Worm (Caenorhabditis elegans) whole organism, L1 larva: ENCODE data around the gene T23B7.3.
"Not testable (repeated sequence)": the region's sequence is repeated elsewhere in the genome, so short reads cannot be mapped to it uniquely, and the experiment has no call there.

Experiments used
- C16A3.4 ChIP-seq: fragments of 150-350 bp; optimal IDR thresholded peaks from 2 replicates; lab custom pipeline; 2014; ENCODE audit warnings: missing biosample characterization, missing genetic modification characterization
- F16B12.6 ChIP-seq: fragments of 150-350 bp; optimal IDR thresholded peaks from 2 replicates; lab custom pipeline; 2014; ENCODE audit warnings: missing biosample characterization, missing genetic modification characterization
- ama-1 ChIP-seq: fragments of 150-350 bp; optimal IDR thresholded peaks from 2 replicates; lab custom pipeline; 2014
- blmp-1 ChIP-seq: fragments of 150-350 bp; optimal IDR thresholded peaks from 2 replicates; lab custom pipeline; 2014; ENCODE audit warnings: missing biosample characterization, missing genetic modification characterization
- ceh-63 ChIP-seq: fragments of 200-800 bp; sonication (Bioruptor generic); optimal IDR thresholded peaks from 2 replicates; lab custom pipeline; 2018; ENCODE audit warnings: mild to moderate bottlenecking, missing genetic modification characterization, missing compliant biosample characterization
- ceh-8 ChIP-seq: fragments of 200-800 bp; sonication (Bioruptor generic); optimal IDR thresholded peaks from 2 replicates; lab custom pipeline; 2018; ENCODE audit warnings: mild to moderate bottlenecking, missing genetic modification characterization, moderate library complexity, missing compliant biosample characterization
- ceh-82 ChIP-seq, 3 experiments: fragments of 150-350 bp in 1 of 3; sonication (generic microtip) in 2 of 3; optimal IDR thresholded peaks; 2 replicates each; lab custom pipeline; 2014 to 2017; ENCODE audit warnings: missing biosample characterization in 3 of 3, missing genetic modification characterization in 3 of 3
- ceh-88 ChIP-seq: fragments of 200-800 bp; sonication (Bioruptor generic); IDR thresholded peaks from 2 replicates; pipeline ENCODE4 v1.3.6; 2022; ENCODE audit warnings: missing genetic modification characterization, missing compliant biosample characterization
- ceh-90 ChIP-seq: sonication (generic microtip); optimal IDR thresholded peaks from 2 replicates; lab custom pipeline; 2016; ENCODE audit warnings: missing genetic modification characterization, missing compliant biosample characterization
- ces-1 ChIP-seq: fragments of 150-350 bp; optimal IDR thresholded peaks from 2 replicates; lab custom pipeline; 2014; ENCODE audit warnings: missing biosample characterization, missing genetic modification reagents, missing genetic modification characterization
- egl-13 ChIP-seq: sonication (generic microtip); optimal IDR thresholded peaks from 2 replicates; lab custom pipeline; 2016; ENCODE audit warnings: missing genotype, missing genetic modification reagents, missing genetic modification characterization, missing compliant biosample characterization
- fkh-4 ChIP-seq: sonication (generic microtip); optimal IDR thresholded peaks from 2 replicates; lab custom pipeline; 2016; ENCODE audit warnings: missing compliant biosample characterization, missing genetic modification characterization, borderline replicate concordance
- fkh-8 ChIP-seq: sonication (generic microtip); optimal IDR thresholded peaks from 2 replicates; lab custom pipeline; 2016; ENCODE audit warnings: mild to moderate bottlenecking, missing genetic modification characterization, missing compliant biosample characterization
- fos-1 ChIP-seq: fragments of 150-350 bp; optimal IDR thresholded peaks from 2 replicates; lab custom pipeline; 2014; ENCODE audit warnings: missing biosample characterization, missing genetic modification characterization
- grh-1 ChIP-seq: fragments of 200-800 bp; sonication (Bioruptor generic); IDR thresholded peaks from 2 replicates; pipeline ENCODE4 v1.3.6; 2022; ENCODE audit warnings: missing genetic modification reagents, missing genetic modification characterization, missing compliant biosample characterization
- hlh-17 ChIP-seq: fragments of 200-800 bp; sonication (Bioruptor generic); optimal IDR thresholded peaks from 2 replicates; lab custom pipeline; 2018; ENCODE audit warnings: missing genetic modification characterization, mild to moderate bottlenecking, missing compliant biosample characterization, moderate library complexity, borderline replicate concordance
- hlh-4 ChIP-seq: sonication (generic microtip); optimal IDR thresholded peaks from 2 replicates; lab custom pipeline; 2016; ENCODE audit warnings: mild to moderate bottlenecking, missing genetic modification characterization, missing compliant biosample characterization
- irx-1 ChIP-seq: sonication (generic microtip); optimal IDR thresholded peaks from 2 replicates; lab custom pipeline; 2016; ENCODE audit warnings: missing genetic modification characterization, missing compliant biosample characterization
- jun-1 ChIP-seq: fragments of 150-350 bp; optimal IDR thresholded peaks from 2 replicates; lab custom pipeline; 2014; ENCODE audit warnings: missing biosample characterization, missing genetic modification reagents, missing genetic modification characterization
- lin-15B ChIP-seq: fragments of 150-350 bp; sonication (generic microtip); optimal IDR thresholded peaks from 3 replicates; lab custom pipeline; 2014; ENCODE audit warnings: missing biosample characterization, missing genetic modification characterization
- lin-35 ChIP-seq, 2 experiments: fragments of 150-350 bp; optimal IDR thresholded peaks; 2 replicates each; lab custom pipeline; 2014; ENCODE audit warnings: missing biosample characterization in 2 of 2, missing genetic modification characterization in 2 of 2, missing genetic modification reagents in 2 of 2
- lin-39 ChIP-seq: fragments of 150-350 bp; optimal IDR thresholded peaks from 2 replicates; lab custom pipeline; 2014; ENCODE audit warnings: missing biosample characterization, missing genetic modification reagents, missing genetic modification characterization
- lsy-2 ChIP-seq, 2 experiments: fragments of 150-350 bp; optimal IDR thresholded peaks; 2 replicates each; lab custom pipeline; 2014; ENCODE audit warnings: missing biosample characterization in 2 of 2, missing genetic modification characterization in 2 of 2
- mdl-1 ChIP-seq, 2 experiments: fragments of 150-350 bp; optimal IDR thresholded peaks; 2 replicates each; lab custom pipeline; 2014 to 2017; ENCODE audit warnings: missing biosample characterization in 2 of 2, missing genetic modification characterization in 2 of 2, inconsistent platforms in 1 of 2
- nhr-11 ChIP-seq: fragments of 150-350 bp; optimal IDR thresholded peaks from 2 replicates; lab custom pipeline; 2014; ENCODE audit warnings: missing biosample characterization, missing genetic modification characterization
- nhr-20 ChIP-seq: sonication (generic microtip); optimal IDR thresholded peaks from 2 replicates; lab custom pipeline; 2016; ENCODE audit warnings: mild to moderate bottlenecking, missing genetic modification characterization, missing compliant biosample characterization
- nhr-237 ChIP-seq: fragments of 150-350 bp; optimal IDR thresholded peaks from 2 replicates; lab custom pipeline; 2014; ENCODE audit warnings: missing biosample characterization, missing genetic modification characterization
- nhr-28 ChIP-seq: fragments of 150-350 bp; optimal IDR thresholded peaks from 2 replicates; lab custom pipeline; 2014; ENCODE audit warnings: missing biosample characterization, missing genetic modification characterization
- nhr-47 ChIP-seq: sonication (generic microtip); optimal IDR thresholded peaks from 2 replicates; lab custom pipeline; 2016; ENCODE audit warnings: mild to moderate bottlenecking, missing genetic modification characterization, moderate library complexity, missing compliant biosample characterization
- nhr-71 ChIP-seq: sonication (generic microtip); optimal IDR thresholded peaks from 2 replicates; lab custom pipeline; 2016; ENCODE audit warnings: mild to moderate bottlenecking, missing genetic modification characterization, moderate library complexity, missing compliant biosample characterization
- nhr-84 ChIP-seq: sonication (generic microtip); optimal IDR thresholded peaks from 2 replicates; lab custom pipeline; 2017; ENCODE audit warnings: missing biosample characterization, missing genetic modification characterization
- nhr-85 ChIP-seq: sonication (generic microtip); peaks from one replicate; lab custom pipeline; 2016; ENCODE audit warnings: missing genetic modification characterization, inconsistent platforms, missing compliant biosample characterization
- pax-3 ChIP-seq: fragments of 200-800 bp; sonication (Bioruptor generic); optimal IDR thresholded peaks from 2 replicates; lab custom pipeline; 2018; ENCODE audit warnings: mild to moderate bottlenecking, missing genetic modification characterization, moderate library complexity, missing compliant biosample characterization
- pqm-1 ChIP-seq: sonication (generic microtip); optimal IDR thresholded peaks from 3 replicates; lab custom pipeline; 2017; ENCODE audit warnings: missing biosample characterization, missing genetic modification characterization
- snpc-4 ChIP-seq: fragments of 150-350 bp; optimal IDR thresholded peaks from 2 replicates; lab custom pipeline; 2014; ENCODE audit warnings: missing biosample characterization, missing genetic modification characterization
- snu-23 ChIP-seq: sonication (generic microtip); optimal IDR thresholded peaks from 2 replicates; lab custom pipeline; 2016; ENCODE audit warnings: missing genetic modification characterization, missing compliant biosample characterization
- sox-4 ChIP-seq: sonication (generic microtip); optimal IDR thresholded peaks from 2 replicates; lab custom pipeline; 2016; ENCODE audit warnings: missing genetic modification characterization, missing compliant biosample characterization
- sptf-1 ChIP-seq: fragments of 150-350 bp; optimal IDR thresholded peaks from 2 replicates; lab custom pipeline; 2014; ENCODE audit warnings: missing biosample characterization, missing genetic modification characterization
- sup-37 ChIP-seq: fragments of 200-800 bp; sonication (Bioruptor generic); optimal IDR thresholded peaks from 2 replicates; lab custom pipeline; 2018; ENCODE audit warnings: mild to moderate bottlenecking, missing genetic modification characterization, missing compliant biosample characterization
- swsn-7 ChIP-seq: sonication (generic microtip); optimal IDR thresholded peaks from 2 replicates; lab custom pipeline; 2016; ENCODE audit warnings: missing genetic modification characterization, missing compliant biosample characterization
- tbx-2 ChIP-seq: sonication (generic microtip); optimal IDR thresholded peaks from 2 replicates; lab custom pipeline; 2016; ENCODE audit warnings: missing genetic modification characterization, missing compliant biosample characterization
- tlp-1 ChIP-seq: fragments of 150-350 bp; optimal IDR thresholded peaks from 2 replicates; lab custom pipeline; 2014; ENCODE audit warnings: missing biosample characterization, missing genetic modification characterization
- unc-30 ChIP-seq: sonication (generic microtip); optimal IDR thresholded peaks from 2 replicates; lab custom pipeline; 2017; ENCODE audit warnings: missing biosample characterization, missing genetic modification characterization
- unc-86 ChIP-seq: sonication (generic microtip); optimal IDR thresholded peaks from 2 replicates; lab custom pipeline; 2016; ENCODE audit warnings: missing genetic modification characterization, missing compliant biosample characterization
- unc-98 ChIP-seq: fragments of 200-800 bp; sonication (Bioruptor generic); IDR thresholded peaks from 2 replicates; pipeline ENCODE4 v1.3.6; 2022; ENCODE audit warnings: missing genetic modification characterization, missing compliant biosample characterization
- ztf-4 ChIP-seq: fragments of 150-350 bp; optimal IDR thresholded peaks from 2 replicates; lab custom pipeline; 2014; ENCODE audit warnings: missing biosample characterization, missing genetic modification characterization

Gene T23B7.3

DNA sequence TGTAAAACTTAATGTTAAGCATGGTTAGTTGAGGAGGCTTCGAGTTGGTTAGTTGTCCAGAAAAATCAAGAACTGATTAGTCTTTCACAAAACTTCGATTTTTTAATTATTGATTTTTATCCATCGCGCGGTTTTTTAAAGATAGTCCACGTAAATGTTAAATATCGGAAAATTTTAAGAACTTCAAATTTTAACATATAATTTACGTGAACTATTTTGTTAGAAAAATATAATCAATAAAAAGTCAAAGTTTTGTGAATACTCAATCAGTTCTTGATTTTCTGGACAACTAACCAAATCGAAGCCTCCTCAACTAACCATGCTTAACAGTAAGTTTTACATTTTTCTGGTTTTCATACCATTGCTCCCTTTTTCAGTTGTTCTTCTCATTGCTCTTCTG lies 15.2 kb upstream of the T23B7.3 start, which contains the start of the genes C33F10.11 and C33F10.1:
Gene C33F10.11 (minus strand): TSS at position 101 of the 400 bp plus-strand sequence.
Gene C33F10.1 (plus strand): TSS at position 263 of the 400 bp plus-strand sequence.
- TF ChIP-seq ceh-88 (GFP tag; lab: Robert Waterston, UW) (no peak), pqm-1 (tag; lab: Kevin White, UChicago) (no peak), sox-4 (tag; lab: Kevin White, UChicago) (no peak), pax-3 (tag; lab: Kevin White, UChicago) (no peak), lin-39 (tag; lab: Kevin White, UChicago) (no peak), tlp-1 (no peak), sptf-1 (no peak)

DNA sequence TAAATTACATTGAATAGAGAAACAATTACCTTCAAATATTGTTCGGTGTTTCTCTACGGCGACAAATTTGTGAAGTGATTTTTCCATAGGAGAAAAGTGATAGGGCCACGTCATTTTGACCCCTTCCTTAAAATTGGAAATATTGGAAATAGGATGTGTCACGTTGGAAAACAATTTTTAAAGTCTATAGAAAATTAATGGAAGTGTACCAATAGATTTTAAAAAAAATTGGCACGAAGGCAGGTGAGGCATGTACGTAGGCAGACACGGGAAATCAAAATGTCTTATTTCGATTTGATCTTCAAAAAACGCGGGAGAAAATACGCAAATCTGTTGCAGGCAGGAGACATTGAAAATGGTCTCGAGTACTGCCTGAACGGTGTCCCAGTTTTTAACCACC lies 12.3 kb upstream of the T23B7.3 start, which contains the start of gene C33F10.12:
Gene C33F10.12 (minus strand): TSS at position 101 of the 400 bp plus-strand sequence.
- TF ChIP-seq nhr-20 (tag; lab: Kevin White, UChicago) (no peak), ceh-8 (GFP tag; lab: Kevin White, UChicago) (no peak)

DNA sequence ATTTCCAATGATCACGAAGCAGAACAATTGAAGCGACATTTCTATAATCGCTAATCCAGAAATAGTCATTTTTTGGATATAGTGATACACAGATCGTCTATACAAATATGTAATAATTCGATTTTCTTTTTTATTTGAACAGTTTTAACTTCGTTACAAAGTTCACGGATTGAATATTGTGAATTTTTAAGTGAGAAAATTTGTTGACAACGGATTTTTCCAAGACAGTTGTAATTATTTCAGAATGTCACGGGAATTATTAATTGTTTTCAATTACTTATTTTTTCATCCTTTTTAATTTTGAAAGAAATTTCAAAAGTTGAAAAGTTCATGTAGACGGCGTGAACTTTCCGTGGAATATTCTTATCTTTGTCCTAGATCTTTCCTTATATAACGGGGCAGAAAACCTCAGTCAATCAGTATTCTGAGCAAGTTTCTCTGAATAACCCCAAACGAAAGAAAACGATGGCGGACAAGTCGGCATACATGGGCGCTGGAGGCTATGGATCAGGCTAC lies 7.8 kb upstream of the T23B7.3 start, which contains the start of the genes T23B7.2 and nspd-4:
Gene T23B7.2 (minus strand): TSS at position 101 of the 516 bp plus-strand sequence.
Gene nspd-4 (plus strand): TSS at position 466 of the 516 bp plus-strand sequence.
- TF ChIP-seq unc-86 (tag; lab: Kevin White, UChicago); nhr-84; nhr-85 (tag; lab: Kevin White, UChicago): not testable (repeated sequence)

DNA sequence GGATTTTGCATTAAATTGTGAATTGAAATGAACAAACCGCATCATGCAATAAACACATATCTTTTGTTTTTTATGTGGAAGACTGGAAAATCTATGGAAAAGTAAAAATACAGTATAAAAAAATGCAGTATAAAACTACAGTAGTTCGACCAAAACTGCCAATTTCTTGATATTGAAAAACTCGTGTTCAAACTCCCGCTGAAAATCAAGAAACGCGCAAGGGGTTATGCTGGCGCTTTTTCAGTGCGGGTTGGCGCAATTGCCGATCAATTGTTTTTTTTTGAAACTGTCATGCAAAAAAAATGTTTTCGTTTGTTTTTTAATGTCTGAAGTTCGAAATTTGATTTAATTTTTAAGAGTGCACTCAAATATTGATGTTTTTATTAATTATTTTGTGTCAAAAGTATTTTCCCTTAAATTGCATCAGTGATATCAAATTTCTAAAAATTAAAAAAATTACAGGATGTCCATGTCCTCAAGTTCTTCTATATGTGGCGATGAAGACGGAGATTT lies 1.7 kb downstream of the T23B7.3 start, which contains the start of gene dnj-9:
Gene dnj-9 (plus strand): TSS at position 463 of the 513 bp plus-strand sequence.
- TF ChIP-seq hlh-17 (no peak), ceh-90 (tag; lab: Kevin White, UChicago) (peak; percentile 57), nhr-237 (peak; percentile 65), ama-1 (peak; percentile 87), nhr-11 (tag; lab: Kevin White, UChicago) (peak; percentile 88), F16B12.6 (peak; percentile 72), swsn-7 (peak; percentile 97), hlh-4 (tag; lab: Kevin White, UChicago) (peak; percentile 8), irx-1 (tag; lab: Kevin White, UChicago) (peak; percentile 93), fos-1 (tag; lab: Kevin White, UChicago) (peak; percentile 90), egl-13 (peak; percentile 92), lsy-2 (tag; optimal IDR thresholded peaks at IDR 0.05; lab: Kevin White, UChicago) (peak; percentile 95 to 96), ztf-4 (tag; lab: Kevin White, UChicago) (peak; percentile 84), unc-30 (tag; lab: Kevin White, UChicago) (peak; percentile 57), nhr-71 (tag; lab: Kevin White, UChicago) (peak; percentile 98), lin-35 (GFP tag; optimal IDR thresholded peaks at IDR 0.05; lab: Kevin White, UChicago) (peak; percentile 99), fkh-4 (tag; lab: Kevin White, UChicago) (peak; percentile 80), nhr-47 (tag; lab: Kevin White, UChicago) (peak; percentile 97), mdl-1 (tag; optimal IDR thresholded peaks at IDR 0.05; lab: Kevin White, UChicago) (peak in 1 of 2 experiments; percentile 78), sup-37 (GFP tag; lab: Kevin White, UChicago) (peak; percentile 86), jun-1 (tag; lab: Kevin White, UChicago) (peak; percentile 92), grh-1 (GFP tag; lab: Robert Waterston, UW) (peak; percentile 95), fkh-8 (peak; percentile 92), sptf-1 (no peak), snpc-4 (tag; lab: Kevin White, UChicago) (peak; percentile 91), tbx-2 (peak; percentile 97), blmp-1 (tag; lab: Kevin White, UChicago) (peak; percentile 85), C16A3.4 (peak; percentile 97), snu-23 (peak; percentile 97), nhr-20 (tag; lab: Kevin White, UChicago) (peak; percentile 98), ceh-88 (GFP tag; lab: Robert Waterston, UW) (peak; percentile 83), nhr-28 (peak; percentile 44), lin-15B (tag; lab: Kevin White, UChicago) (peak; percentile 91), ceh-63 (GFP tag; lab: Kevin White, UChicago) (no peak), unc-98 (peak; percentile 70), ces-1 (no peak), lin-39 (tag; lab: Kevin White, UChicago) (peak; percentile 97), ceh-82 (tag; optimal IDR thresholded peaks at IDR 0.05; lab: Kevin White, UChicago) (peak; percentile 95 to 96 (median 96))
